6 worm cellular contexts compared by ENCODE assay signal in the genomic region with DNA sequence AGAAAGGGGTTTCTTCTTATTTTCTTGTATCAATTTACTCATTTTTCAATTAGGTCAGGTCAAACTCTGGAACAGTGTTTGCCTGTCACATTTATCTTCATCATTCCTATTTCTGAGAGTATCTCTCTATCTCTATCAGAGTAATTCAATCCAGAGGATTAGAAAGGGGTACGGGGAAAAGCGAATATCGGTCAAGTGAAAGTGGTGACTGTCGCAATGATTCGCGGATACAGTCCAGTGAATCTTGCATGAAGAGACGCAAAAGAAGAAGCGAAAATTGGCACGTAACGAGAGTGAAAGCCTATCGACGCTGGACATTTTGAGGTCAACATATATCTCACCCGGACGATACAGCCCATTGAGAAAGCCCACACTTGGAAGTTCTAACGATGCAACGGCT.
TF ChIP-seq lines count a peak whose summit lies in the region.

A gene (plus strand): TSS at position 328 of the 400 bp plus-strand sequence.

TF ChIP-seq in whole organism, L1 larva, 84 proteins besides CTCF, POLR2A, EP300 and RAD21:
- TF ChIP-seq nhr-20 (tag; optimal IDR thresholded peaks at IDR 0.05; lab: Kevin White, UChicago) = no peak
- TF ChIP-seq nhr-47 (tag; optimal IDR thresholded peaks at IDR 0.05; lab: Kevin White, UChicago) = no peak
- TF ChIP-seq ceh-90 (tag; optimal IDR thresholded peaks at IDR 0.05; lab: Kevin White, UChicago) = no peak
- no peak for TF ChIP-seq irx-1 (tag; optimal IDR thresholded peaks at IDR 0.05; lab: Kevin White, UChicago)
- no peak for TF ChIP-seq fos-1 (tag; optimal IDR thresholded peaks at IDR 0.05; lab: Kevin White, UChicago)
- TF ChIP-seq nhr-90 (tag; optimal IDR thresholded peaks at IDR 0.05; lab: Kevin White, UChicago; ENCODE audit: poor library complexity) = no peak
- TF ChIP-seq mef-2 (tag; optimal IDR thresholded peaks at IDR 0.05; lab: Kevin White, UChicago) = no peak
- TF ChIP-seq dsc-1 (tag; optimal IDR thresholded peaks at IDR 0.05; lab: Kevin White, UChicago) = no peak
- no peak for TF ChIP-seq nhr-77 (tag; optimal IDR thresholded peaks at IDR 0.05; lab: Kevin White, UChicago)
- TF ChIP-seq jun-1 (tag; optimal IDR thresholded peaks at IDR 0.05; lab: Kevin White, UChicago) = no peak
- TF ChIP-seq blmp-1 (tag; optimal IDR thresholded peaks at IDR 0.05; lab: Kevin White, UChicago) = peak; percentile 100
- peak in 2 of 6 experiments; percentile 3 to 33 for TF ChIP-seq elt-3 (tag; optimal IDR thresholded peaks at IDR 0.05; lab: Kevin White, UChicago)
- no peak for TF ChIP-seq isw-1 (GFP tag; IDR thresholded peaks at IDR 0.05; lab: Robert Waterston, UW)

TF ChIP-seq in whole organism, L2 larva, 48 proteins besides CTCF, POLR2A, EP300 and RAD21 (continues in another document):
- TF ChIP-seq Y55F3AM.14 (GFP tag; optimal IDR thresholded peaks at IDR 0.05; lab: Kevin White, UChicago) = no peak
- no peak for TF ChIP-seq ceh-16 (tag; optimal IDR thresholded peaks at IDR 0.05; lab: Kevin White, UChicago)
- TF ChIP-seq ZK546.5 (tag; optimal IDR thresholded peaks at IDR 0.05; lab: Kevin White, UChicago) = no peak
- TF ChIP-seq unc-39 (tag; optimal IDR thresholded peaks at IDR 0.05; lab: Kevin White, UChicago) = no peak
- TF ChIP-seq ztf-11 (tag; optimal IDR thresholded peaks at IDR 0.05; lab: Kevin White, UChicago) = no peak
- no peak for TF ChIP-seq lin-13 (GFP tag; optimal IDR thresholded peaks at IDR 0.05; lab: Kevin White, UChicago)
- TF ChIP-seq ama-1 (optimal IDR thresholded peaks at IDR 0.05; lab: Kevin White, UChicago) = no peak
- TF ChIP-seq peb-1 (tag; optimal IDR thresholded peaks at IDR 0.05; lab: Kevin White, UChicago) = no peak
- peak; percentile 16 for TF ChIP-seq nhr-25 (tag; optimal IDR thresholded peaks at IDR 0.05; lab: Kevin White, UChicago)
- no peak for TF ChIP-seq snpc-4 (tag; optimal IDR thresholded peaks at IDR 0.05; lab: Kevin White, UChicago)
- TF ChIP-seq nhr-77 (tag; optimal IDR thresholded peaks at IDR 0.05; lab: Kevin White, UChicago) = no peak
- TF ChIP-seq egl-27 (tag; optimal IDR thresholded peaks at IDR 0.05; lab: Kevin White, UChicago) = peak; percentile 47
- no peak for TF ChIP-seq mbf-1 (tag; optimal IDR thresholded peaks at IDR 0.05; lab: Kevin White, UChicago)
- TF ChIP-seq sma-9 (GFP tag; optimal IDR thresholded peaks at IDR 0.05; lab: Kevin White, UChicago) = peak; percentile 23
- no peak for TF ChIP-seq sma-9 (tag; optimal IDR thresholded peaks at IDR 0.05; lab: Kevin White, UChicago)
- TF ChIP-seq ztf-4 (tag; optimal IDR thresholded peaks at IDR 0.05; lab: Kevin White, UChicago) = no peak

TF ChIP-seq in whole organism, L3 larva, 47 proteins besides CTCF, POLR2A, EP300 and RAD21 (continues in another document):
- peak; percentile 56 for TF ChIP-seq nhr-43 (tag; optimal IDR thresholded peaks at IDR 0.05; lab: Kevin White, UChicago; ENCODE audit: poor library complexity, severe bottlenecking)
- TF ChIP-seq jun-1 (tag; optimal IDR thresholded peaks at IDR 0.05; lab: Kevin White, UChicago) = no peak
- peak; percentile 60 for TF ChIP-seq unc-62 (GFP tag; optimal IDR thresholded peaks at IDR 0.05; lab: Kevin White, UChicago)
- peak; percentile 99 for TF ChIP-seq nhr-23 (tag; optimal IDR thresholded peaks at IDR 0.05; lab: Kevin White, UChicago)
- TF ChIP-seq snpc-4 (tag; optimal IDR thresholded peaks at IDR 0.05; lab: Kevin White, UChicago) = no peak
- no peak for TF ChIP-seq elt-3 (tag; optimal IDR thresholded peaks at IDR 0.05; lab: Kevin White, UChicago)
- TF ChIP-seq nhr-28 (tag; optimal IDR thresholded peaks at IDR 0.05; lab: Kevin White, UChicago) = no peak
- TF ChIP-seq ztf-4 (tag; optimal IDR thresholded peaks at IDR 0.05; lab: Kevin White, UChicago) = no peak
- no peak for TF ChIP-seq ceh-9 (tag; optimal IDR thresholded peaks at IDR 0.05; lab: Kevin White, UChicago)
- TF ChIP-seq lsy-12 (tag; optimal IDR thresholded peaks at IDR 0.05; lab: Kevin White, UChicago) = no peak
- TF ChIP-seq mdl-1 (tag; optimal IDR thresholded peaks at IDR 0.05; lab: Kevin White, UChicago) = no peak
- TF ChIP-seq nhr-237 (tag; optimal IDR thresholded peaks at IDR 0.05; lab: Kevin White, UChicago) = no peak
- TF ChIP-seq nhr-25 (tag; optimal IDR thresholded peaks at IDR 0.05; lab: Kevin White, UChicago) = peak; percentile 49
- TF ChIP-seq ceh-16 (tag; optimal IDR thresholded peaks at IDR 0.05; lab: Kevin White, UChicago) = no peak
- no peak for TF ChIP-seq aly-2 (tag; optimal IDR thresholded peaks at IDR 0.05; lab: Kevin White, UChicago)
- no peak for TF ChIP-seq ceh-28 (tag; optimal IDR thresholded peaks at IDR 0.05; lab: Kevin White, UChicago)

TF ChIP-seq in whole organism, L4 larva, 104 proteins besides CTCF, POLR2A, EP300 and RAD21:
- TF ChIP-seq nhr-28 (tag; optimal IDR thresholded peaks at IDR 0.05; lab: Kevin White, UChicago) = peak; percentile 19
- peak; percentile 52 for TF ChIP-seq hlh-11 (tag; optimal IDR thresholded peaks at IDR 0.05; lab: Kevin White, UChicago)
- TF ChIP-seq nhr-41 (GFP tag; IDR thresholded peaks at IDR 0.05; lab: Robert Waterston, UW) = no peak
- TF ChIP-seq Y75B8A.6 (GFP tag; IDR thresholded peaks at IDR 0.05; lab: Robert Waterston, UW) = no peak
- TF ChIP-seq egl-43 (GFP tag; IDR thresholded peaks at IDR 0.05; lab: Robert Waterston, UW) = peak; percentile 34; the same call in 1 of the 2 replicates
- peak in 1 of 2 experiments; percentile 91 for TF ChIP-seq unc-62 (GFP tag; optimal IDR thresholded peaks at IDR 0.05 in 1 of 2; lab: Kevin White, UChicago)
- TF ChIP-seq unc-62 (tag; optimal IDR thresholded peaks at IDR 0.05; lab: Kevin White, UChicago) = no peak

TF ChIP-seq in whole organism, late embryonic, 69 proteins besides CTCF, POLR2A, EP300 and RAD21:
- TF ChIP-seq unc-55 (GFP tag; optimal IDR thresholded peaks at IDR 0.05; lab: Kevin White, UChicago) = peak; percentile 21
- no peak for TF ChIP-seq ceh-19 (GFP tag; optimal IDR thresholded peaks at IDR 0.05; lab: Kevin White, UChicago)
- no peak for TF ChIP-seq unc-86 (tag; optimal IDR thresholded peaks at IDR 0.05; lab: Kevin White, UChicago)
- TF ChIP-seq zip-5 (tag; optimal IDR thresholded peaks at IDR 0.05; lab: Kevin White, UChicago) = no peak
- peak; percentile 17 for TF ChIP-seq ref-2 (tag; optimal IDR thresholded peaks at IDR 0.05; lab: Kevin White, UChicago)
- no peak for TF ChIP-seq fax-1 (tag; optimal IDR thresholded peaks at IDR 0.05; lab: Kevin White, UChicago)
- TF ChIP-seq F13H6.1 (tag; optimal IDR thresholded peaks at IDR 0.05; lab: Kevin White, UChicago) = no peak

TF ChIP-seq in whole organism, mixed stage, embryonic, 35 proteins besides CTCF, POLR2A, EP300 and RAD21:
- TF ChIP-seq elt-3 (tag; optimal IDR thresholded peaks at IDR 0.05; lab: Kevin White, UChicago) = peak; percentile 57
- no peak for TF ChIP-seq unc-39 (tag; optimal IDR thresholded peaks at IDR 0.05; lab: Kevin White, UChicago)
- TF ChIP-seq blmp-1 (tag; optimal IDR thresholded peaks at IDR 0.05; lab: Kevin White, UChicago) = peak; percentile 98
- TF ChIP-seq ham-2 (GFP tag; optimal IDR thresholded peaks at IDR 0.05; lab: Kevin White, UChicago) = peak; percentile 83
- TF ChIP-seq unc-120 (tag; optimal IDR thresholded peaks at IDR 0.05; lab: Kevin White, UChicago; ENCODE audit: poor library complexity, severe bottlenecking) = no peak
- TF ChIP-seq zip-8 (tag; optimal IDR thresholded peaks at IDR 0.05; lab: Kevin White, UChicago) = no peak
- peak; percentile 57 for TF ChIP-seq unc-62 (GFP tag; optimal IDR thresholded peaks at IDR 0.05; lab: Kevin White, UChicago)
- no peak for TF ChIP-seq lin-32 (GFP tag; optimal IDR thresholded peaks at IDR 0.05; lab: Kevin White, UChicago)
- TF ChIP-seq hlh-1 (tag; optimal IDR thresholded peaks at IDR 0.05; lab: Kevin White, UChicago) = no peak
- peak; percentile 5 for TF ChIP-seq elt-1 (tag; optimal IDR thresholded peaks at IDR 0.05; lab: Kevin White, UChicago; ENCODE audit: borderline replicate concordance, insufficient read depth)
- TF ChIP-seq mls-2 (tag; optimal IDR thresholded peaks at IDR 0.05; lab: Kevin White, UChicago) = no peak
- TF ChIP-seq pha-4 (tag; optimal IDR thresholded peaks at IDR 0.05; lab: Kevin White, UChicago) = no peak
- no peak for TF ChIP-seq cnd-1 (tag; optimal IDR thresholded peaks at IDR 0.05; lab: Kevin White, UChicago)
TF ChIP-seq in whole organism, mixed stage, embryonic: peak in this region for 5.
